Fruit fly (Drosophila melanogaster): ENCODE data around the gene CG42554.

CG42554 gene

dm6 chr3L:837552-838187, 2.2 kb downstream of the CG42554 start, which contains the start of the genes CG13901 and CG13887 (continued):
- TF ChIP-seq fd59A (GFP tag; optimal IDR thresholded peaks at IDR 0.05) (peak; percentile 67), CG6163 (GFP tag; IDR thresholded peaks at IDR 0.05) (peak; percentile 92), CG8319 (GFP tag; optimal IDR thresholded peaks at IDR 0.05) (peak; percentile 74), dsx (GFP tag; optimal IDR thresholded peaks at IDR 0.05; ENCODE audit: poor library complexity, severe bottlenecking) (peak; percentile 70), Blimp-1 (GFP tag; optimal IDR thresholded peaks at IDR 0.05) (peak; percentile 44), CG6808 (GFP tag; optimal IDR thresholded peaks at IDR 0.05) (peak; percentile 85), salr (GFP tag; optimal IDR thresholded peaks at IDR 0.05) (peak; percentile 66 to 80), ss (GFP tag; optimal IDR thresholded peaks at IDR 0.05) (peak; percentile 38 to 71), Eip75B (GFP tag; optimal IDR thresholded peaks at IDR 0.05) (peak; percentile 90), CG1621 (tag; optimal IDR thresholded peaks at IDR 0.05) (peak; percentile 76), Lpt (GFP tag; optimal IDR thresholded peaks at IDR 0.05) (peak; percentile 86), Hr38 (GFP tag; optimal IDR thresholded peaks at IDR 0.05) (peak; percentile 31), Eip93F (GFP tag; optimal IDR thresholded peaks at IDR 0.05) (peak; percentile 79), CG3919 (GFP tag; optimal IDR thresholded peaks at IDR 0.05) (peak; percentile 90), achi (GFP tag; optimal IDR thresholded peaks at IDR 0.05) (peak; percentile 93), Sox15 (GFP tag; optimal IDR thresholded peaks at IDR 0.05) (peak; percentile 90), CG7368 (GFP tag; optimal IDR thresholded peaks at IDR 0.05) (peak; percentile 83), CG10631 (GFP tag; optimal IDR thresholded peaks at IDR 0.05) (peak; percentile 91), cyc (GFP tag; optimal IDR thresholded peaks at IDR 0.05) (peak; percentile 93), Eip78C (GFP tag) (peak; percentile 90), Hr4 (GFP tag; optimal IDR thresholded peaks at IDR 0.05) (peak; percentile 94), CG11762 (GFP tag; optimal IDR thresholded peaks at IDR 0.05; ENCODE audit: insufficient read depth) (peak; percentile 81), Sox14 (GFP tag; optimal IDR thresholded peaks at IDR 0.05) (peak; percentile 94), CG8632 (GFP tag; optimal IDR thresholded peaks at IDR 0.05) (peak; percentile 85), lz (GFP tag; optimal IDR thresholded peaks at IDR 0.05) (peak; percentile 92)

- TF ChIP-seq fkh (GFP tag; optimal IDR thresholded peaks at IDR 0.05) (no peak), Gug (GFP tag; IDR thresholded peaks at IDR 0.05) (no peak)
Observed at dm6 chr3L:841260-841659, 5.8 kb downstream of the CG42554 start, which contains the start of the genes JMJD5 and Gr61a. Gene JMJD5 (minus strand): TSS chr3L:841360. Gene Gr61a (plus strand): TSS chr3L:841451.

- no peak for TF ChIP-seq Sox102F (GFP tag; optimal IDR thresholded peaks at IDR 0.05)
- no peak for TF ChIP-seq CG15336 (GFP tag; IDR thresholded peaks at IDR 0.05)
Observed at dm6 chr3L:843626-844025, 8.1 kb downstream of the CG42554 start, which contains the start of gene Cep290. Gene Cep290 (plus strand): TSS chr3L:843926.

dm6 chr3L:851061-851460, 15.6 kb downstream of the CG42554 start, which contains the start of gene Dci:
Gene Dci (plus strand): TSS chr3L:851346.
- TF ChIP-seq CG31627 (GFP tag; optimal IDR thresholded peaks at IDR 0.05), result peak; percentile 80
- TF ChIP-seq Sox14 (GFP tag; optimal IDR thresholded peaks at IDR 0.05), result peak; percentile 77
- TF ChIP-seq Eip78C (GFP tag), result peak; percentile 88
- no peak for TF ChIP-seq Met (GFP tag; optimal IDR thresholded peaks at IDR 0.05)
- TF ChIP-seq Hr39 (GFP tag; optimal IDR thresholded peaks at IDR 0.05), result peak; percentile 79
- TF ChIP-seq Gug (GFP tag; IDR thresholded peaks at IDR 0.05), result no peak
- peak; percentile 58 for TF ChIP-seq Eip75B (GFP tag; optimal IDR thresholded peaks at IDR 0.05)
- no peak for TF ChIP-seq fd85E (GFP tag; optimal IDR thresholded peaks at IDR 0.05)
- peak; percentile 60 for TF ChIP-seq CG3919 (GFP tag; optimal IDR thresholded peaks at IDR 0.05)
- TF ChIP-seq CG32006 (GFP tag; optimal IDR thresholded peaks at IDR 0.05), result peak; percentile 62
- peak; percentile 57 for TF ChIP-seq CG15336 (GFP tag; IDR thresholded peaks at IDR 0.05)
- TF ChIP-seq Ets96B (tag; optimal IDR thresholded peaks at IDR 0.05), result no peak
- TF ChIP-seq Sox15 (GFP tag; optimal IDR thresholded peaks at IDR 0.05), result peak; percentile 59
- no peak for TF ChIP-seq CG34406 (GFP tag; optimal IDR thresholded peaks at IDR 0.05)
- TF ChIP-seq Hr38 (GFP tag; optimal IDR thresholded peaks at IDR 0.05), result no peak
- TF ChIP-seq lz (GFP tag; optimal IDR thresholded peaks at IDR 0.05), result peak; percentile 70
- TF ChIP-seq fd59A (GFP tag; optimal IDR thresholded peaks at IDR 0.05), result peak; percentile 4
- TF ChIP-seq cyc (GFP tag; optimal IDR thresholded peaks at IDR 0.05), result peak; percentile 71
- TF ChIP-seq pdm3 (GFP tag; optimal IDR thresholded peaks at IDR 0.05), result peak; percentile 68
- TF ChIP-seq spab (GFP tag; optimal IDR thresholded peaks at IDR 0.05), result no peak
- peak; percentile 21; the same call in 1 of the 2 replicates for TF ChIP-seq CG11294 (GFP tag; IDR thresholded peaks at IDR 0.05)
- peak; percentile 69 for TF ChIP-seq Ets21C (GFP tag; optimal IDR thresholded peaks at IDR 0.05)
- peak; percentile 13 for TF ChIP-seq CG11902 (GFP tag; optimal IDR thresholded peaks at IDR 0.05)
- TF ChIP-seq CG6163 (GFP tag; IDR thresholded peaks at IDR 0.05), result peak; percentile 87
- TF ChIP-seq eg (GFP tag; IDR thresholded peaks at IDR 0.05), result peak; percentile 64
- no peak for TF ChIP-seq CG9139 (GFP tag; optimal IDR thresholded peaks at IDR 0.05)
- TF ChIP-seq CG7368 (GFP tag; optimal IDR thresholded peaks at IDR 0.05), result peak; percentile 16
- peak; percentile 72 for TF ChIP-seq CG10631 (GFP tag; optimal IDR thresholded peaks at IDR 0.05)

Data from whole organism, prepupa.